Fruit fly (Drosophila melanogaster) whole organism, wandering third instar larva: ENCODE measurements around the gene Nckx30C.

ENCODE experiments used
- CG32264 ChIP-seq: fragments of 200-800 bp; sonication (Bioruptor generic); optimal IDR thresholded peaks from 2 replicates; lab custom pipeline; 2016; ENCODE audit warnings: missing biosample characterization, missing genetic modification characterization
- CG9705 ChIP-seq: fragments of 200-800 bp; sonication (Bioruptor generic); optimal IDR thresholded peaks from 2 replicates; lab custom pipeline; 2018; ENCODE audit warnings: missing biosample characterization, mild to moderate bottlenecking, missing genetic modification characterization
- GATAd ChIP-seq: sonication (Bioruptor generic); optimal IDR thresholded peaks from 2 replicates; lab custom pipeline; 2016; ENCODE audit warnings: missing biosample characterization, missing genetic modification characterization
- HLH106 ChIP-seq: fragments of 200-800 bp; optimal IDR thresholded peaks from 3 replicates; lab custom pipeline; 2019; ENCODE audit warnings: missing biosample characterization, mild to moderate bottlenecking, missing genetic modification characterization, moderate library complexity
- N ChIP-seq: fragments of >200 bp; optimal IDR thresholded peaks from 2 replicates; lab custom pipeline; 2018; ENCODE audit warnings: missing biosample characterization, missing external identifiers, missing genetic modification characterization
- OdsH ChIP-seq: fragments of 200-800 bp; sonication (Bioruptor generic); optimal IDR thresholded peaks from 2 replicates; lab custom pipeline; 2016; ENCODE audit warnings: missing biosample characterization, mild to moderate bottlenecking, missing genetic modification characterization
- Rel ChIP-seq, 2 experiments: fragments of 200-800 bp; sonication (Bioruptor generic) in 1 of 2; optimal IDR thresholded peaks; 2 replicates in 1 of 2; 3 replicates in 1 of 2; lab custom pipeline; 2016 to 2019; ENCODE audit warnings: mild to moderate bottlenecking in 2 of 2, missing biosample characterization in 2 of 2, missing genetic modification characterization in 2 of 2, moderate library complexity in 1 of 2
- Sp1 ChIP-seq: fragments of 200-800 bp; sonication (Bioruptor generic); optimal IDR thresholded peaks from 3 replicates; lab custom pipeline; 2019; ENCODE audit warnings: missing biosample characterization, mild to moderate bottlenecking, missing genetic modification characterization, moderate library complexity
- brk ChIP-seq: fragments of 200-800 bp; sonication (Bioruptor generic); optimal IDR thresholded peaks from 2 replicates; lab custom pipeline; 2016; ENCODE audit warnings: missing biosample characterization, mild to moderate bottlenecking, missing genetic modification characterization
- lola ChIP-seq: fragments of >200 bp; optimal IDR thresholded peaks from 2 replicates; lab custom pipeline; 2017; ENCODE audit warnings: missing biosample characterization, missing genetic modification characterization
- pan ChIP-seq: fragments of >200 bp; optimal IDR thresholded peaks from 2 replicates; lab custom pipeline; 2017
- psq ChIP-seq: fragments of 200-800 bp; sonication (Bioruptor generic); optimal IDR thresholded peaks from 3 replicates; lab custom pipeline; 2017; ENCODE audit warnings: missing biosample characterization, mild to moderate bottlenecking, missing genetic modification characterization, moderate library complexity
- sage ChIP-seq: fragments of 200-800 bp; sonication (Bioruptor generic); optimal IDR thresholded peaks from 2 replicates; lab custom pipeline; 2016; ENCODE audit warnings: missing biosample characterization, mild to moderate bottlenecking, missing genetic modification characterization

- TF ChIP-seq CG9705 (GFP tag; lab: Kevin White, UChicago): no peak
- TF ChIP-seq CG32264 (GFP tag; lab: Kevin White, UChicago): no peak
- TF ChIP-seq HLH106 (tag; lab: Kevin White, UChicago): peak; percentile 63
- no peak for TF ChIP-seq GATAd (GFP tag; lab: Kevin White, UChicago)
- no peak for TF ChIP-seq Rel (GFP tag; optimal IDR thresholded peaks at IDR 0.05; lab: Kevin White, UChicago)
- no peak for TF ChIP-seq Rel (tag; optimal IDR thresholded peaks at IDR 0.05; lab: Kevin White, UChicago)
- no peak for TF ChIP-seq pan (lab: Kevin White, UChicago)
- TF ChIP-seq OdsH (GFP tag; lab: Kevin White, UChicago): peak; percentile 76
- no peak for TF ChIP-seq N (GFP tag; lab: Kevin White, UChicago)
- peak; percentile 64 for TF ChIP-seq psq (GFP tag; lab: Kevin White, UChicago)
- TF ChIP-seq brk (GFP tag; lab: Kevin White, UChicago): peak; percentile 46
- no peak for TF ChIP-seq lola
- peak; percentile 54 for TF ChIP-seq Sp1 (GFP tag; lab: Kevin White, UChicago)
- TF ChIP-seq sage: no peak
These were observed 53.6 kb downstream of the Nckx30C start for dm6 chr2L:9692364-9693348.
